Fruit fly (Drosophila melanogaster) whole organism, wandering third instar larva: ENCODE measurements around the gene CG7706.
A peak's percentile ranks its signal among the peaks of the same experiment; 100 is the strongest.

Experiments
- Abd-B ChIP-seq: fragments of >200 bp; optimal IDR thresholded peaks from 2 replicates; lab custom pipeline; 2017; ENCODE audit warnings: missing biosample characterization, missing genetic modification characterization
- CG32264 ChIP-seq: fragments of 200-800 bp; sonication (Bioruptor generic); optimal IDR thresholded peaks from 2 replicates; lab custom pipeline; 2016; ENCODE audit warnings: missing biosample characterization, missing genetic modification characterization
- CG9705 ChIP-seq: fragments of 200-800 bp; sonication (Bioruptor generic); optimal IDR thresholded peaks from 2 replicates; lab custom pipeline; 2018; ENCODE audit warnings: missing biosample characterization, mild to moderate bottlenecking, missing genetic modification characterization
- CrebA ChIP-seq: fragments of 200-800 bp; sonication (Bioruptor generic); optimal IDR thresholded peaks from 2 replicates; lab custom pipeline; 2016; ENCODE audit warnings: missing biosample characterization, mild to moderate bottlenecking, missing genetic modification characterization, borderline replicate concordance
- Dfd ChIP-seq: fragments of >200 bp; optimal IDR thresholded peaks from 2 replicates; lab custom pipeline; 2017; ENCODE audit warnings: missing biosample characterization, missing genetic modification characterization
- Dif ChIP-seq: fragments of 200-275, 200-300 bp; sonication (Bioruptor generic); optimal IDR thresholded peaks from 2 replicates; lab custom pipeline; 2018; ENCODE audit warnings: missing biosample characterization, missing genetic modification characterization; ENCODE audit not compliant: partially characterized antibody
- GATAd ChIP-seq: sonication (Bioruptor generic); optimal IDR thresholded peaks from 2 replicates; lab custom pipeline; 2016; ENCODE audit warnings: missing biosample characterization, missing genetic modification characterization
- HLH106 ChIP-seq: fragments of 200-800 bp; optimal IDR thresholded peaks from 3 replicates; lab custom pipeline; 2019; ENCODE audit warnings: missing biosample characterization, mild to moderate bottlenecking, missing genetic modification characterization, moderate library complexity
- Hnf4 ChIP-seq: fragments of 200-800 bp; sonication (Bioruptor generic); optimal IDR thresholded peaks from 2 replicates; lab custom pipeline; 2016; ENCODE audit warnings: missing biosample characterization, mild to moderate bottlenecking, missing genetic modification characterization
- Hr78 ChIP-seq: fragments of >200 bp; optimal IDR thresholded peaks from 2 replicates; lab custom pipeline; 2017; ENCODE audit warnings: missing biosample characterization, missing genetic modification characterization
- Hr83 ChIP-seq: fragments of 200-300 bp; sonication (Bioruptor generic); optimal IDR thresholded peaks from 2 replicates; lab custom pipeline; 2016; ENCODE audit warnings: missing biosample characterization, mild to moderate bottlenecking, missing genetic modification characterization, moderate library complexity; ENCODE audit not compliant: poor library complexity, severe bottlenecking
- Jra ChIP-seq: sonication (Bioruptor generic); optimal IDR thresholded peaks from 2 replicates; lab custom pipeline; 2016; ENCODE audit warnings: missing biosample characterization, missing genetic modification characterization
- Mio ChIP-seq: sonication (Bioruptor generic); optimal IDR thresholded peaks from 2 replicates; lab custom pipeline; 2016; ENCODE audit warnings: missing biosample characterization, missing genetic modification characterization
- Myc ChIP-seq: fragments of >200 bp; optimal IDR thresholded peaks from 2 replicates; lab custom pipeline; 2017
- N ChIP-seq: fragments of >200 bp; optimal IDR thresholded peaks from 2 replicates; lab custom pipeline; 2018; ENCODE audit warnings: missing biosample characterization, missing external identifiers, missing genetic modification characterization
- OdsH ChIP-seq: fragments of 200-800 bp; sonication (Bioruptor generic); optimal IDR thresholded peaks from 2 replicates; lab custom pipeline; 2016; ENCODE audit warnings: missing biosample characterization, mild to moderate bottlenecking, missing genetic modification characterization
- Rel ChIP-seq, 2 experiments: fragments of 200-800 bp; sonication (Bioruptor generic) in 1 of 2; optimal IDR thresholded peaks; 2 replicates in 1 of 2; 3 replicates in 1 of 2; lab custom pipeline; 2016 to 2019; ENCODE audit warnings: mild to moderate bottlenecking in 2 of 2, missing biosample characterization in 2 of 2, missing genetic modification characterization in 2 of 2, moderate library complexity in 1 of 2
- Sp1 ChIP-seq: fragments of 200-800 bp; sonication (Bioruptor generic); optimal IDR thresholded peaks from 3 replicates; lab custom pipeline; 2019; ENCODE audit warnings: missing biosample characterization, mild to moderate bottlenecking, missing genetic modification characterization, moderate library complexity
- Vsx2 ChIP-seq: fragments of 200-300, 225-300 bp; sonication (Bioruptor generic); optimal IDR thresholded peaks from 2 replicates; lab custom pipeline; 2018; ENCODE audit warnings: missing biosample characterization, missing genetic modification characterization; ENCODE audit not compliant: partially characterized antibody
- br ChIP-seq: fragments of 200-800 bp; sonication (Bioruptor generic); optimal IDR thresholded peaks from 2 replicates; lab custom pipeline; 2016; ENCODE audit warnings: missing biosample characterization, missing genetic modification characterization
- brk ChIP-seq: fragments of 200-800 bp; sonication (Bioruptor generic); optimal IDR thresholded peaks from 2 replicates; lab custom pipeline; 2016; ENCODE audit warnings: missing biosample characterization, mild to moderate bottlenecking, missing genetic modification characterization
- dl ChIP-seq, 2 experiments: fragments of 175-275, 200-275 bp in 1 of 2; fragments of 200-275 bp in 1 of 2; sonication (Bioruptor generic); optimal IDR thresholded peaks; lab custom pipeline; 2018; ENCODE audit warnings: mild to moderate bottlenecking in 2 of 2, missing biosample characterization in 2 of 2, missing genetic modification characterization in 2 of 2, moderate library complexity in 2 of 2; ENCODE audit not compliant: partially characterized antibody in 2 of 2, insufficient read depth in 1 of 2
- dmrt93B ChIP-seq: fragments of 200-800 bp; sonication (Bioruptor generic); optimal IDR thresholded peaks from 2 replicates; lab custom pipeline; 2018; ENCODE audit warnings: missing biosample characterization, mild to moderate bottlenecking, missing genetic modification characterization
- dsf ChIP-seq: sonication (Bioruptor generic); optimal IDR thresholded peaks from 2 replicates; lab custom pipeline; 2016; ENCODE audit warnings: missing biosample characterization, missing genetic modification characterization, borderline replicate concordance
- ey ChIP-seq: fragments of 200-800 bp; sonication (Bioruptor generic); optimal IDR thresholded peaks from 2 replicates; lab custom pipeline; 2016; ENCODE audit warnings: missing biosample characterization, missing genetic modification characterization
- foxo ChIP-seq, 2 experiments: fragments of 200-800 bp; sonication (Bioruptor generic); optimal IDR thresholded peaks; 2 replicates in 1 of 2; 3 replicates in 1 of 2; lab custom pipeline; 2016 to 2017; ENCODE audit warnings: missing biosample characterization in 2 of 2, missing genetic modification characterization in 2 of 2
- fru ChIP-seq: fragments of 200-800 bp; sonication (Bioruptor generic); optimal IDR thresholded peaks from 3 replicates; lab custom pipeline; 2016; ENCODE audit warnings: missing biosample characterization, mild to moderate bottlenecking, missing genetic modification characterization
- h ChIP-seq: fragments of 200-800 bp; sonication (Bioruptor generic); optimal IDR thresholded peaks from 3 replicates; lab custom pipeline; 2016; ENCODE audit warnings: missing biosample characterization, mild to moderate bottlenecking, missing genetic modification characterization
- jim ChIP-seq: fragments of 175-275, 200-325 bp; sonication (Bioruptor generic); optimal IDR thresholded peaks from 2 replicates; lab custom pipeline; 2016; ENCODE audit warnings: missing biosample characterization, mild to moderate bottlenecking, missing genetic modification characterization
- lola ChIP-seq: fragments of >200 bp; optimal IDR thresholded peaks from 2 replicates; lab custom pipeline; 2017; ENCODE audit warnings: missing biosample characterization, missing genetic modification characterization
- pan ChIP-seq: fragments of >200 bp; optimal IDR thresholded peaks from 2 replicates; lab custom pipeline; 2017
- psq ChIP-seq: fragments of 200-800 bp; sonication (Bioruptor generic); optimal IDR thresholded peaks from 3 replicates; lab custom pipeline; 2017; ENCODE audit warnings: missing biosample characterization, mild to moderate bottlenecking, missing genetic modification characterization, moderate library complexity
- rgr ChIP-seq: fragments of 200-800 bp; sonication (Bioruptor generic); optimal IDR thresholded peaks from 3 replicates; lab custom pipeline; 2016; ENCODE audit warnings: missing biosample characterization, mild to moderate bottlenecking, missing genetic modification characterization
- sage ChIP-seq: fragments of 200-800 bp; sonication (Bioruptor generic); optimal IDR thresholded peaks from 2 replicates; lab custom pipeline; 2016; ENCODE audit warnings: missing biosample characterization, mild to moderate bottlenecking, missing genetic modification characterization
- sv ChIP-seq: fragments of 200-800 bp; sonication (Bioruptor generic); optimal IDR thresholded peaks from 3 replicates; lab custom pipeline; 2016; ENCODE audit warnings: missing biosample characterization, missing genetic modification characterization
- tai ChIP-seq: sonication (Bioruptor generic); optimal IDR thresholded peaks from 2 replicates; lab custom pipeline; 2016; ENCODE audit warnings: missing biosample characterization, missing genetic modification characterization
- usp ChIP-seq: fragments of >200 bp; optimal IDR thresholded peaks from 2 replicates; lab custom pipeline; 2017; ENCODE audit warnings: missing biosample characterization, missing genetic modification characterization
- woc ChIP-seq: sonication (Bioruptor generic); optimal IDR thresholded peaks from 2 replicates; lab custom pipeline; 2016; ENCODE audit warnings: missing biosample characterization, mild to moderate bottlenecking, missing genetic modification characterization

The CG7706 gene

DNA sequence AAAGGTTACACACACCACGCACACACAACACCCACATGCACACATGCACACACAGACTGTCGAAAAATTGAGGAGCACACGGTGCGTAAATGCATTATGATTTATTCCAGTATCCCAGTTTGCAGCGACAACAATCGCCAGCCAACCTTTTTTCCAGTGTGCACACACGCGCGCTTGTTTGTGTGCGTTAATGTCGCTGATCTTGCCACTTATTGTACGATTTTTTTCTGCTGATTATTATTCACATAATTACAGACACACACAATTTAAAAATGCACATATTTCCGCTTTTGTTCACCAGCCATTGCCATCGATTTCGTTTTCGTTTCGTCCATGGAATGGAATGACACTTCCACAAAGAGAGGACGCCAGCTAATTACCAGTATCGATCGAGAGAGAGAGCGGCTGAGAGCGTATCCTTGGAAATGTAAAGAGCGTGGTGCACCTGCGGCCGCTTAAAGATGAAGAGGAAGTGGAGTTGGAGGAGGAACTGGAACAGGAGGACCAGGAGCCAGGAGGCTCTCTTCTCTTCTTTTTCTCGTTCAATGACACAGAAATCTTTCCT, 19.2 kb upstream of the CG7706 start:
- TF ChIP-seq jim (GFP tag; lab: Kevin White, UChicago) (no peak), dl (GFP tag; optimal IDR thresholded peaks at IDR 0.05; lab: Kevin White, UChicago; ENCODE audit: insufficient read depth in 1 of 2, partially characterized antibody in 2 of 2) (peak in 1 of 2 experiments; percentile 28), Vsx2 (GFP tag; lab: Kevin White, UChicago) (peak; percentile 96), Myc (no peak), h (GFP tag; lab: Kevin White, UChicago) (no peak), Dfd (GFP tag; lab: Kevin White, UChicago) (no peak), Jra (GFP tag; lab: Kevin White, UChicago) (no peak), brk (GFP tag; lab: Kevin White, UChicago) (no peak), CrebA (no peak), Dif (GFP tag; lab: Kevin White, UChicago) (peak; percentile 51), CG9705 (no peak), Rel (GFP tag; optimal IDR thresholded peaks at IDR 0.05; lab: Kevin White, UChicago) (no peak), Rel (tag; optimal IDR thresholded peaks at IDR 0.05; lab: Kevin White, UChicago) (no peak), Mio (GFP tag; lab: Kevin White, UChicago) (no peak)

DNA sequence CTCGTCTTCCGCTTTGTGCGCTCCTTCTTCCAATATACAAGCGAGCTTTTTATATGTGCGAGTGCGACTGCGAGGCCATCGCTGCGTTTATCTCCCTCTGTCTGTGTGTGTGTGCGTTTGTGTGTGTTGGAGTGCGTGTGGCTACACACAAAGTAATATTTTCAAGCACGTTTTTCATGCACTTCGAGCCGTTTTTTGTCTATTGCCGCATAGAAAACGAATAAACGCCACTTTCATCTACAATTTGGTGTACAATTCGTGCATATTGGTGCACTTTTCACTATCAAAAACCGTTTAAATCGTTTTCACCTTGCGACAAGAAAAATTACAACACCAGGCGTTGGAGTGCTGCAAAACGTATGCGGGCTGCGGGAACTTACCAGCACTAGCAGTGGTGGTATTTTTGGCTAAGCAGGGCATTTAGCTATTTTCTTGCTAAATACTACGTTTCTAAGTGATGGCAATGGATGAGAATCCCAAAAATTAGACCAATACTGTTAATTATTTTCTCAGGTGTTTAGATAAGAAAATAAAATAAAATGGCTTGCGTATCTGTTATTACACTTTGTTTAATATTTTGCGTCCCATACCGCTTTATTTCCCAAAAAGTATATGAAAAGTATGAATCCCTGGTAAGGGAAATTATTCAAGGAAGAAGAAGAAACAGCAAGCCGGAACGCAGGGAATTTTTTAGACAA, 18.5 kb upstream of the CG7706 start, which contains the start of the genes CG31224 and CstF64:
Gene CG31224 (minus strand): TSS at position 365 of the 698 bp plus-strand sequence.
Gene CstF64 (plus strand): TSS at position 674 of the 698 bp plus-strand sequence.
- no peak for TF ChIP-seq dl (GFP tag; optimal IDR thresholded peaks at IDR 0.05; lab: Kevin White, UChicago; ENCODE audit: insufficient read depth in 1 of 2, partially characterized antibody in 2 of 2)
- no peak for TF ChIP-seq pan (lab: Kevin White, UChicago)
- TF ChIP-seq sage (GFP tag; lab: Kevin White, UChicago) = peak; percentile 59
- TF ChIP-seq Hnf4 (GFP tag; lab: Kevin White, UChicago) = no peak
- no peak for TF ChIP-seq jim (GFP tag; lab: Kevin White, UChicago)
- TF ChIP-seq Dif (GFP tag; lab: Kevin White, UChicago) = no peak
- peak; percentile 90 for TF ChIP-seq Jra (GFP tag; lab: Kevin White, UChicago)
- TF ChIP-seq brk (GFP tag; lab: Kevin White, UChicago) = no peak
- peak; percentile 84 for TF ChIP-seq GATAd (GFP tag; lab: Kevin White, UChicago)
- TF ChIP-seq fru (GFP tag; lab: Kevin White, UChicago) = peak; percentile 85
- TF ChIP-seq foxo (GFP tag; optimal IDR thresholded peaks at IDR 0.05; lab: Kevin White, UChicago) = peak; percentile 30 to 88
- no peak for TF ChIP-seq Hr83 (GFP tag; lab: Kevin White, UChicago)
- peak; percentile 87 for TF ChIP-seq dsf (GFP tag; lab: Kevin White, UChicago)
- peak; percentile 78 for TF ChIP-seq Sp1 (GFP tag; lab: Kevin White, UChicago)
- no peak for TF ChIP-seq Hr78 (GFP tag; lab: Kevin White, UChicago)
- TF ChIP-seq h (GFP tag; lab: Kevin White, UChicago) = peak; percentile 84
- peak; percentile 78 for TF ChIP-seq dmrt93B (GFP tag; lab: Kevin White, UChicago)
- TF ChIP-seq Mio (GFP tag; lab: Kevin White, UChicago) = peak; percentile 51
- TF ChIP-seq psq = peak; percentile 96
- no peak for TF ChIP-seq Abd-B (GFP tag; lab: Kevin White, UChicago)
- TF ChIP-seq Rel (GFP tag; optimal IDR thresholded peaks at IDR 0.05; lab: Kevin White, UChicago) = no peak
- peak; percentile 63 for TF ChIP-seq Rel (tag; optimal IDR thresholded peaks at IDR 0.05; lab: Kevin White, UChicago)
- peak; percentile 90 for TF ChIP-seq woc (GFP tag; lab: Kevin White, UChicago)
- no peak for TF ChIP-seq tai
- peak; percentile 83 for TF ChIP-seq br (GFP tag; lab: Kevin White, UChicago)
- TF ChIP-seq Myc = peak; percentile 97
- no peak for TF ChIP-seq lola (GFP tag; lab: Kevin White, UChicago)
- peak; percentile 21 for TF ChIP-seq N (GFP tag; lab: Kevin White, UChicago)
- peak; percentile 78 for TF ChIP-seq OdsH
- no peak for TF ChIP-seq usp
- TF ChIP-seq sv (GFP tag; lab: Kevin White, UChicago) = peak; percentile 82
- no peak for TF ChIP-seq Dfd (GFP tag; lab: Kevin White, UChicago)
- TF ChIP-seq ey (GFP tag; lab: Kevin White, UChicago) = peak; percentile 85
- TF ChIP-seq Vsx2 (GFP tag; lab: Kevin White, UChicago) = no peak
- peak; percentile 84 for TF ChIP-seq HLH106 (tag; lab: Kevin White, UChicago)
- peak; percentile 74 for TF ChIP-seq CG9705
- TF ChIP-seq rgr (GFP tag; lab: Kevin White, UChicago) = peak; percentile 85
- peak; percentile 82 for TF ChIP-seq CG32264 (GFP tag; lab: Kevin White, UChicago)
- no peak for TF ChIP-seq CrebA
